In the genomic region with DNA sequence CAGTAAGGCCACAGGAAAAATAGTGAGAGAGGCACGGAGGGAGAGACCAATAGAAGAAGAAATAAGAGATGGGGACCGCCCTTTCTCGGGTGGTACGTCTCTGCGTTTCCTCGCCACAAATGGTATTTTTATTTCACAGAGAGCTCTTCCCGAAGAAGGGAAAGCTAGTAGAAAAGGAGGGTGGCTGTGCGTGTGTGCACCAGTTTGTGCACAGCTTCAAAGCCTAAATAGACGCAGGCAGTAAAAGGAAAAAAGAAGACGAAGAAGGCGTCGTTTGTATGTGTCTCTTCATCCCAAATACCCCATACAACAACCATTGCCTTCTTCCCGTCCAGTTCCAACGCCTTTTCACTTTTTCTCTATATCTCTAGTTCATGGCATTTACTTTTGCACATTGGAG, we compare ENCODE assay signal across 5 worm cellular contexts.
TF ChIP-seq lines count a peak whose summit lies in the region.

No protein-coding gene starts in this region.

TF ChIP-seq in whole organism, L1 larva, 84 proteins besides CTCF, POLR2A, EP300 and RAD21 (continues in another document):
- peak; percentile 41 for TF ChIP-seq isw-1 (GFP tag; IDR thresholded peaks at IDR 0.05; lab: Robert Waterston, UW)
- no peak for TF ChIP-seq ceh-88 (GFP tag; IDR thresholded peaks at IDR 0.05; lab: Robert Waterston, UW)
- TF ChIP-seq rnt-1 (tag; optimal IDR thresholded peaks at IDR 0.05; lab: Kevin White, UChicago), result no peak
- peak; percentile 66 for TF ChIP-seq swsn-7 (tag; optimal IDR thresholded peaks at IDR 0.05; lab: Kevin White, UChicago)
- peak; percentile 35 for TF ChIP-seq ztf-4 (tag; optimal IDR thresholded peaks at IDR 0.05; lab: Kevin White, UChicago)
- no peak for TF ChIP-seq unc-98 (GFP tag; IDR thresholded peaks at IDR 0.05; lab: Robert Waterston, UW)
- TF ChIP-seq C04F5.9 (tag; optimal IDR thresholded peaks at IDR 0.05; lab: Kevin White, UChicago), result no peak
- TF ChIP-seq nhr-12 (tag; optimal IDR thresholded peaks at IDR 0.05; lab: Kevin White, UChicago), result no peak
- no peak for TF ChIP-seq elt-2 (tag; optimal IDR thresholded peaks at IDR 0.05; lab: Kevin White, UChicago)
- no peak for TF ChIP-seq aly-2 (tag; optimal IDR thresholded peaks at IDR 0.05; lab: Kevin White, UChicago)
- TF ChIP-seq zag-1 (tag; optimal IDR thresholded peaks at IDR 0.05; lab: Kevin White, UChicago), result peak; percentile 11
- TF ChIP-seq fkh-8 (tag; optimal IDR thresholded peaks at IDR 0.05; lab: Kevin White, UChicago), result peak; percentile 73
- peak; percentile 72 for TF ChIP-seq nhr-71 (tag; optimal IDR thresholded peaks at IDR 0.05; lab: Kevin White, UChicago)
- TF ChIP-seq fos-1 (tag; optimal IDR thresholded peaks at IDR 0.05; lab: Kevin White, UChicago), result no peak
- TF ChIP-seq nhr-237 (tag; optimal IDR thresholded peaks at IDR 0.05; lab: Kevin White, UChicago), result no peak
- TF ChIP-seq elt-3 (tag; optimal IDR thresholded peaks at IDR 0.05; lab: Kevin White, UChicago), result no peak
- peak; percentile 69 for TF ChIP-seq tbx-2 (tag; optimal IDR thresholded peaks at IDR 0.05; lab: Kevin White, UChicago)
- peak; percentile 48 to 71 (median 49) for TF ChIP-seq ceh-82 (tag; optimal IDR thresholded peaks at IDR 0.05; lab: Kevin White, UChicago)

TF ChIP-seq in whole organism, L3 larva, 47 proteins besides CTCF, POLR2A, EP300 and RAD21 (continues in another document):
- TF ChIP-seq nhr-11 (tag; optimal IDR thresholded peaks at IDR 0.05; lab: Kevin White, UChicago), result no peak
- no peak for TF ChIP-seq jun-1 (tag; optimal IDR thresholded peaks at IDR 0.05; lab: Kevin White, UChicago)
- no peak for TF ChIP-seq nhr-76 (tag; optimal IDR thresholded peaks at IDR 0.05; lab: Kevin White, UChicago)
- TF ChIP-seq tbx-2 (tag; optimal IDR thresholded peaks at IDR 0.05; lab: Kevin White, UChicago), result peak; percentile 42
- TF ChIP-seq nfya-1 (tag; optimal IDR thresholded peaks at IDR 0.05; lab: Kevin White, UChicago; ENCODE audit: insufficient read depth), result peak; percentile 76
- TF ChIP-seq ama-1 (optimal IDR thresholded peaks at IDR 0.05; lab: Kevin White, UChicago), result no peak
- no peak for TF ChIP-seq zag-1 (tag; optimal IDR thresholded peaks at IDR 0.05; lab: Kevin White, UChicago)
- peak; percentile 64 for TF ChIP-seq fkh-10 (GFP tag; optimal IDR thresholded peaks at IDR 0.05; lab: Kevin White, UChicago)
- peak; percentile 16 for TF ChIP-seq ceh-28 (tag; optimal IDR thresholded peaks at IDR 0.05; lab: Kevin White, UChicago)
- TF ChIP-seq aly-2 (tag; optimal IDR thresholded peaks at IDR 0.05; lab: Kevin White, UChicago), result no peak
- peak; percentile 74 for TF ChIP-seq lin-39 (tag; optimal IDR thresholded peaks at IDR 0.05; lab: Kevin White, UChicago)
- TF ChIP-seq unc-62 (GFP tag; optimal IDR thresholded peaks at IDR 0.05; lab: Kevin White, UChicago), result no peak
- TF ChIP-seq elt-2 (tag; optimal IDR thresholded peaks at IDR 0.05; lab: Kevin White, UChicago), result no peak
- TF ChIP-seq nhr-77 (tag; optimal IDR thresholded peaks at IDR 0.05; lab: Kevin White, UChicago), result no peak
- TF ChIP-seq nhr-23 (tag; optimal IDR thresholded peaks at IDR 0.05; lab: Kevin White, UChicago), result no peak
- peak; percentile 8 for TF ChIP-seq skn-1 (tag; optimal IDR thresholded peaks at IDR 0.05; lab: Kevin White, UChicago)
- no peak for TF ChIP-seq nhr-237 (tag; optimal IDR thresholded peaks at IDR 0.05; lab: Kevin White, UChicago)
- TF ChIP-seq lin-15B (tag; optimal IDR thresholded peaks at IDR 0.05; lab: Kevin White, UChicago), result peak; percentile 37

TF ChIP-seq in whole organism, early embryonic, 17 proteins besides CTCF, POLR2A, EP300 and RAD21:
- no peak for TF ChIP-seq ets-7 (tag; optimal IDR thresholded peaks at IDR 0.05; lab: Kevin White, UChicago)
- TF ChIP-seq F13C5.2 (tag; optimal IDR thresholded peaks at IDR 0.05; lab: Kevin White, UChicago), result peak; percentile 37

TF ChIP-seq in whole organism, midembryonic, 9 proteins besides CTCF, POLR2A, EP300 and RAD21:
- TF ChIP-seq med-1 (GFP tag; optimal IDR thresholded peaks at IDR 0.05; lab: Kevin White, UChicago; ENCODE audit: insufficient read depth) (no peak), cog-1 (tag; optimal IDR thresholded peaks at IDR 0.05; lab: Kevin White, UChicago) (peak; percentile 48)

TF ChIP-seq in whole organism, young adult, 124 proteins besides CTCF, POLR2A, EP300 and RAD21:
- no peak for TF ChIP-seq gei-17 (GFP tag; optimal IDR thresholded peaks at IDR 0.05; lab: Kevin White, UChicago)
- no peak for TF ChIP-seq ceh-40 (GFP tag; IDR thresholded peaks at IDR 0.05; lab: Robert Waterston, UW)
- TF ChIP-seq pbrm-1 (GFP tag; IDR thresholded peaks at IDR 0.05; lab: Robert Waterston, UW), result 0 out of 2 replicates have a peak, but pooled peaks have one; percentile 14
- no peak for TF ChIP-seq ztf-25 (GFP tag; IDR thresholded peaks at IDR 0.05; lab: Robert Waterston, UW)
- no peak for TF ChIP-seq egl-44 (GFP tag; IDR thresholded peaks at IDR 0.05; lab: Robert Waterston, UW)
- TF ChIP-seq egrh-3 (GFP tag; IDR thresholded peaks at IDR 0.05; lab: Robert Waterston, UW), result no peak
- TF ChIP-seq Y56A3A.18 (GFP tag; IDR thresholded peaks at IDR 0.05; lab: Robert Waterston, UW), result no peak
- no peak for TF ChIP-seq cebp-1 (GFP tag; IDR thresholded peaks at IDR 0.05; lab: Robert Waterston, UW)
- TF ChIP-seq cebp-1 (tag; optimal IDR thresholded peaks at IDR 0.05; lab: Kevin White, UChicago), result no peak
- no peak for TF ChIP-seq Y79H2A.3 (GFP tag; conservative IDR thresholded peaks at IDR 0.05; lab: Robert Waterston, UW)
- TF ChIP-seq nhr-179 (tag; optimal IDR thresholded peaks at IDR 0.05; lab: Kevin White, UChicago), result no peak
- TF ChIP-seq snpc-1.1 (tag; optimal IDR thresholded peaks at IDR 0.05; lab: Kevin White, UChicago; ENCODE audit: insufficient read depth), result no peak
- TF ChIP-seq sptf-2 (GFP tag; optimal IDR thresholded peaks at IDR 0.05; lab: Kevin White, UChicago), result no peak
- no peak for TF ChIP-seq madf-8 (GFP tag; conservative IDR thresholded peaks at IDR 0.05; lab: Robert Waterston, UW)
- no peak for TF ChIP-seq pha-4 (tag; optimal IDR thresholded peaks at IDR 0.05; lab: Kevin White, UChicago)
- TF ChIP-seq lin-40 (tag; optimal IDR thresholded peaks at IDR 0.05; lab: Kevin White, UChicago), result peak; percentile 37
- TF ChIP-seq F37B4.10 (GFP tag; IDR thresholded peaks at IDR 0.05; lab: Robert Waterston, UW), result 0 out of 2 replicates have a peak, but pooled peaks have one; percentile 15
- no peak for TF ChIP-seq mcd-1 (GFP tag; IDR thresholded peaks at IDR 0.05; lab: Robert Waterston, UW)
- TF ChIP-seq ceh-27 (GFP tag; optimal IDR thresholded peaks at IDR 0.05; lab: Kevin White, UChicago), result peak; percentile 3
- peak; percentile 58 for TF ChIP-seq K12H6.12 (tag; optimal IDR thresholded peaks at IDR 0.05; lab: Kevin White, UChicago)
- no peak for TF ChIP-seq hsf-1 (GFP tag; IDR thresholded peaks at IDR 0.05; lab: Robert Waterston, UW)
- TF ChIP-seq nfyb-1 (GFP tag; IDR thresholded peaks at IDR 0.05; lab: Robert Waterston, UW), result no peak
- no peak for TF ChIP-seq C06A6.2 (GFP tag; conservative IDR thresholded peaks at IDR 0.05; lab: Robert Waterston, UW)
- no peak for TF ChIP-seq let-526 (GFP tag; IDR thresholded peaks at IDR 0.05; lab: Robert Waterston, UW)
- peak in 1 of 3 experiments; percentile 57 for TF ChIP-seq lin-35 (GFP tag; optimal IDR thresholded peaks at IDR 0.05; lab: Kevin White, UChicago)
